Fruit fly (Drosophila melanogaster) whole organism, prepupa: Measurements from ENCODE around the gene sbr.

Experiments
- CG15336 ChIP-seq: fragments of 200-800 bp; sonication (Bioruptor generic); IDR thresholded peaks from 2 replicates; pipeline ENCODE4 v1.3.6; 2022; ENCODE audit warnings: missing biosample characterization, missing genetic modification characterization
- CG34406 ChIP-seq: fragments of 200-800 bp; sonication (Bioruptor generic); optimal IDR thresholded peaks from 3 replicates; lab custom pipeline; 2016; ENCODE audit warnings: missing biosample characterization, missing genetic modification characterization
- CG3919 ChIP-seq: fragments of 200-800 bp; sonication (Bioruptor generic); optimal IDR thresholded peaks from 3 replicates; lab custom pipeline; 2016; ENCODE audit warnings: missing biosample characterization, missing genetic modification characterization
- CG4318 ChIP-seq: fragments of 200-800 bp; sonication (Bioruptor generic); optimal IDR thresholded peaks from 3 replicates; lab custom pipeline; 2017; ENCODE audit warnings: missing biosample characterization, mild to moderate bottlenecking, missing genetic modification characterization
- CG7368 ChIP-seq: fragments of 200-800 bp; sonication (Bioruptor generic); optimal IDR thresholded peaks from 3 replicates; lab custom pipeline; 2016; ENCODE audit warnings: missing biosample characterization, missing genetic modification characterization
- Ets21C ChIP-seq: fragments of 200-800 bp; sonication (Bioruptor generic); optimal IDR thresholded peaks from 3 replicates; lab custom pipeline; 2016; ENCODE audit warnings: missing biosample characterization, missing genetic modification characterization
- Hr38 ChIP-seq: sonication (Bioruptor generic); optimal IDR thresholded peaks from 2 replicates; lab custom pipeline; 2016; ENCODE audit warnings: missing biosample characterization, missing genetic modification characterization
- Lpt ChIP-seq: fragments of 200-800 bp; sonication (Bioruptor generic); optimal IDR thresholded peaks from 3 replicates; lab custom pipeline; 2016; ENCODE audit warnings: missing biosample characterization, missing genetic modification characterization
- Met ChIP-seq: fragments of 200-800 bp; sonication (Bioruptor generic); optimal IDR thresholded peaks from 3 replicates; lab custom pipeline; 2016; ENCODE audit warnings: missing biosample characterization, missing genetic modification characterization
- Sox102F ChIP-seq: fragments of 200-800 bp; sonication (Bioruptor generic); optimal IDR thresholded peaks from 2 replicates; lab custom pipeline; 2016; ENCODE audit warnings: missing biosample characterization, mild to moderate bottlenecking, missing genetic modification characterization
- acj6 ChIP-seq: fragments of 200-800 bp; sonication (Bioruptor generic); optimal IDR thresholded peaks from 3 replicates; lab custom pipeline; 2016; ENCODE audit warnings: missing biosample characterization, missing genetic modification characterization
- eg ChIP-seq: fragments of 200-800 bp; sonication (Bioruptor generic); IDR thresholded peaks from 3 replicates; pipeline ENCODE4 v1.3.6; 2022; ENCODE audit warnings: missing biosample characterization, missing genetic modification characterization
- spab ChIP-seq: fragments of 200-800 bp; sonication (Bioruptor generic); optimal IDR thresholded peaks from 2 replicates; lab custom pipeline; 2017; ENCODE audit warnings: missing biosample characterization, mild to moderate bottlenecking, missing genetic modification characterization, missing genetic modification reagents

dm6 chrX:10841717-10842255, 5.1 kb downstream of the sbr start, which contains the start of gene CG15209:
- TF ChIP-seq Lpt (GFP tag; lab: Kevin White, UChicago) (no peak), CG3919 (GFP tag; lab: Kevin White, UChicago) (no peak), Ets21C (GFP tag; lab: Kevin White, UChicago) (no peak), CG34406 (GFP tag; lab: Kevin White, UChicago) (no peak), spab (no peak), Met (GFP tag; lab: Kevin White, UChicago) (no peak), CG15336 (GFP tag; lab: Robert Waterston, UW) (no peak), Hr38 (no peak), Sox102F (no peak), eg (GFP tag; lab: Robert Waterston, UW) (no peak), CG7368 (GFP tag; lab: Kevin White, UChicago) (no peak), acj6 (GFP tag; lab: Kevin White, UChicago) (no peak), CG4318 (no peak)
